Worm (Caenorhabditis elegans) whole organism, mixed stage, embryonic: Measurements from ENCODE around the gene C44C10.7.

Experiments
- M03D4.4 ChIP-seq: sonication (generic microtip); optimal IDR thresholded peaks from 2 replicates; lab custom pipeline; 2017; ENCODE audit warnings: mild to moderate bottlenecking, missing genetic modification characterization, missing compliant biosample characterization
- bed-3 ChIP-seq: fragments of 200-800 bp; sonication (Bioruptor generic); optimal IDR thresholded peaks from 3 replicates; lab custom pipeline; 2018; ENCODE audit warnings: mild to moderate bottlenecking, missing genetic modification characterization, moderate library complexity, missing compliant biosample characterization
- blmp-1 ChIP-seq: fragments of 150-350 bp; optimal IDR thresholded peaks from 2 replicates; lab custom pipeline; 2014; ENCODE audit warnings: missing biosample characterization, missing genetic modification characterization
- ceh-39 ChIP-seq: fragments of 150-350 bp; optimal IDR thresholded peaks from 2 replicates; lab custom pipeline; 2014; ENCODE audit warnings: missing biosample characterization, missing genetic modification characterization
- ceh-43 ChIP-seq: fragments of 200-800 bp; sonication (Bioruptor generic); optimal IDR thresholded peaks from 2 replicates; lab custom pipeline; 2018; ENCODE audit warnings: mild to moderate bottlenecking, missing genetic modification characterization, moderate library complexity, missing compliant biosample characterization
- ceh-83 ChIP-seq: fragments of 200-800 bp; sonication (Bioruptor generic); optimal IDR thresholded peaks from 2 replicates; lab custom pipeline; 2018; ENCODE audit warnings: mild to moderate bottlenecking, missing genetic modification characterization, missing compliant biosample characterization
- ces-1 ChIP-seq: fragments of 150-350 bp; optimal IDR thresholded peaks from 2 replicates; lab custom pipeline; 2014; ENCODE audit warnings: missing biosample characterization, missing genetic modification reagents, missing genetic modification characterization
- cnd-1 ChIP-seq: fragments of 200-800 bp; sonication (Bioruptor generic); optimal IDR thresholded peaks from 2 replicates; lab custom pipeline; 2018; ENCODE audit warnings: mild to moderate bottlenecking, missing genetic modification characterization, missing compliant biosample characterization
- drap-1 ChIP-seq: fragments of 200-800 bp; sonication (Bioruptor generic); optimal IDR thresholded peaks from 3 replicates; lab custom pipeline; 2018; ENCODE audit warnings: mild to moderate bottlenecking, missing genetic modification characterization, missing compliant biosample characterization
- elt-1 ChIP-seq: sonication (generic microtip); optimal IDR thresholded peaks from 2 replicates; lab custom pipeline; 2017; ENCODE audit warnings: missing genetic modification characterization, mild to moderate bottlenecking, missing compliant biosample characterization, antibody characterized with exemption, moderate library complexity, borderline replicate concordance; ENCODE audit not compliant: insufficient read depth
- elt-3 ChIP-seq: fragments of 150-350 bp; optimal IDR thresholded peaks from 2 replicates; lab custom pipeline; 2014; ENCODE audit warnings: missing biosample characterization, missing genetic modification characterization
- flh-1 ChIP-seq: fragments of 200-800 bp; sonication (Bioruptor generic); optimal IDR thresholded peaks from 2 replicates; lab custom pipeline; 2018; ENCODE audit warnings: mild to moderate bottlenecking, missing genetic modification characterization, moderate library complexity, missing compliant biosample characterization
- ham-2 ChIP-seq: fragments of 200-800 bp; sonication (Bioruptor generic); optimal IDR thresholded peaks from 2 replicates; lab custom pipeline; 2018; ENCODE audit warnings: mild to moderate bottlenecking, missing genetic modification characterization, missing compliant biosample characterization
- hlh-1 ChIP-seq: fragments of 150-350 bp; optimal IDR thresholded peaks from 2 replicates; lab custom pipeline; 2014; ENCODE audit warnings: missing biosample characterization, missing genetic modification reagents, missing genetic modification characterization
- lin-13 ChIP-seq: fragments of 150-350 bp; optimal IDR thresholded peaks from 2 replicates; lab custom pipeline; 2014; ENCODE audit warnings: missing biosample characterization, missing genetic modification characterization
- lin-32 ChIP-seq: fragments of 200-800 bp; sonication (Bioruptor generic); optimal IDR thresholded peaks from 2 replicates; lab custom pipeline; 2018; ENCODE audit warnings: mild to moderate bottlenecking, missing genetic modification characterization, missing compliant biosample characterization
- lsy-2 ChIP-seq: fragments of 150-350 bp; optimal IDR thresholded peaks from 2 replicates; lab custom pipeline; 2014; ENCODE audit warnings: missing biosample characterization, missing genetic modification characterization
- mab-5 ChIP-seq: fragments of 150-350 bp; optimal IDR thresholded peaks from 2 replicates; lab custom pipeline; 2014; ENCODE audit warnings: missing biosample characterization, missing genetic modification characterization
- mep-1 ChIP-seq: fragments of 150-350 bp; optimal IDR thresholded peaks from 2 replicates; lab custom pipeline; 2017; ENCODE audit warnings: missing biosample characterization, missing genetic modification reagents, missing genetic modification characterization, inconsistent platforms
- mls-2 ChIP-seq: sonication (generic microtip); optimal IDR thresholded peaks from 2 replicates; lab custom pipeline; 2016; ENCODE audit warnings: mild to moderate bottlenecking, missing genetic modification characterization, moderate library complexity, missing compliant biosample characterization
- nhr-12 ChIP-seq: fragments of 150-350 bp; optimal IDR thresholded peaks from 2 replicates; lab custom pipeline; 2014; ENCODE audit warnings: missing biosample characterization, missing genetic modification characterization
- nhr-2 ChIP-seq: fragments of 150-350 bp; optimal IDR thresholded peaks from 2 replicates; lab custom pipeline; 2014; ENCODE audit warnings: missing biosample characterization, missing genetic modification characterization
- nhr-237 ChIP-seq: fragments of 150-350 bp; optimal IDR thresholded peaks from 2 replicates; lab custom pipeline; 2014; ENCODE audit warnings: missing biosample characterization, missing genetic modification characterization
- nhr-28 ChIP-seq: fragments of 150-350 bp; optimal IDR thresholded peaks from 2 replicates; lab custom pipeline; 2014; ENCODE audit warnings: missing biosample characterization, missing genetic modification characterization
- nhr-76 ChIP-seq: sonication (generic microtip); optimal IDR thresholded peaks from 2 replicates; lab custom pipeline; 2017; ENCODE audit warnings: missing biosample characterization, missing genetic modification characterization
- pha-4 ChIP-seq: fragments of 150-350 bp; optimal IDR thresholded peaks from 2 replicates; lab custom pipeline; 2018; ENCODE audit warnings: missing biosample characterization, missing genetic modification reagents, missing genetic modification characterization
- sem-2 ChIP-seq: fragments of 200-800 bp; sonication (Bioruptor generic); optimal IDR thresholded peaks from 2 replicates; lab custom pipeline; 2018; ENCODE audit warnings: mild to moderate bottlenecking, missing genetic modification characterization, missing compliant biosample characterization
- snpc-4 ChIP-seq: fragments of 150-350 bp; optimal IDR thresholded peaks from 2 replicates; lab custom pipeline; 2014; ENCODE audit warnings: missing biosample characterization, missing genetic modification characterization
- sptf-1 ChIP-seq: sonication (generic microtip); optimal IDR thresholded peaks from 2 replicates; lab custom pipeline; 2017; ENCODE audit warnings: mild to moderate bottlenecking, missing genetic modification characterization, moderate library complexity, missing compliant biosample characterization
- unc-120 ChIP-seq: sonication (generic microtip); optimal IDR thresholded peaks from 2 replicates; lab custom pipeline; 2017; ENCODE audit warnings: missing genetic modification characterization, missing compliant biosample characterization; ENCODE audit not compliant: poor library complexity, severe bottlenecking
- unc-39 ChIP-seq: fragments of 150-350 bp; optimal IDR thresholded peaks from 2 replicates; lab custom pipeline; 2014; ENCODE audit warnings: missing biosample characterization, missing genetic modification characterization
- unc-62 ChIP-seq: fragments of 150-350 bp; optimal IDR thresholded peaks from 2 replicates; lab custom pipeline; 2014; ENCODE audit warnings: missing biosample characterization, missing genetic modification reagents, missing genetic modification characterization
- zip-8 ChIP-seq: fragments of 150-350 bp; optimal IDR thresholded peaks from 2 replicates; lab custom pipeline; 2014; ENCODE audit warnings: missing biosample characterization, missing genetic modification characterization
- ztf-11 ChIP-seq: fragments of 150-350 bp; optimal IDR thresholded peaks from 2 replicates; lab custom pipeline; 2014; ENCODE audit warnings: missing biosample characterization, missing genetic modification characterization

Gene C44C10.7

DNA sequence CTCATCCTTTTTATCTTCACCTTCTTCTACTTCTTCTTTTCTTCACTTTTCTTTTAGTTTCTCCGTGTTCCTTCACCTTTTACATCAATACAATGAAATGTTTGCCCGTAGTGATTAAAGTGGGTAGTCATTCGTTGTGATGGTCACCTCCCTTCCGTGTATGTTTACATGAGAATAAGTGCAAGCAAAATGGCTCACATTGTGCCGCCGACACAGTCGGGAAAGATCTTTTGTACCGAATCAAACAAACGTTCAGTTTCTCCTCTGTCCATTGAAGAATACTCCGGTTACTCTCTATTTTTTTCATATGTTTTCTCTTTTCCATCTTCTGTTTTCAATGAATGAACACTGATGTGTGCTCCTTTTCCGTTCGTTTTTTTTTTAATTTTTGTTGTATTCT, 23.9 kb downstream of the C44C10.7 start:
- no peak for TF ChIP-seq ceh-43 (GFP tag; lab: Kevin White, UChicago)
- peak; percentile 43 for TF ChIP-seq pha-4 (tag; lab: Kevin White, UChicago)

DNA sequence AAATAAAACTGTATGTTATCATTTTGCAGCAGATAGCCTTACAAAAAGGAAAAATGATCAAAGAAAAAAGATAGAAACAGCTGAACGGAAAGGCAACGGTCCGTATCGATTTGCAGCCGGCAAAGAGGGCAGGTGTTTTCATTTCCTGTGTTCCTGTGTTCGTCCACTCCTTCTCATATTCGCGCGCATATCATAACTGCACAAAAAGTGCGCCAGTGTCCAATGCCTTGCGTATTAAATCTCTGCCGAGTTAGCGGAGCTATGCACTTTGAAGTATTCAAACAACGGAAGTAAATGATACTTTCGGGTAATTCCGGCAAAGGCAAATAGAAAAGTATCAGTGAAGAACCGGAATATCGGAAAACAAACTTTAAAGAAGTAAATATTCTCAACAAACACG, 25.5 kb downstream of the C44C10.7 start:
- TF ChIP-seq blmp-1 (tag; lab: Kevin White, UChicago) (no peak), lin-13 (tag; lab: Kevin White, UChicago) (peak; percentile 72), unc-62 (GFP tag; lab: Kevin White, UChicago) (no peak), elt-1 (tag; lab: Kevin White, UChicago) (no peak), mep-1 (tag; lab: Kevin White, UChicago) (peak; percentile 70), M03D4.4 (tag; lab: Kevin White, UChicago) (peak; percentile 60), lin-32 (peak; percentile 22), cnd-1 (tag; lab: Kevin White, UChicago) (peak; percentile 55), ceh-39 (tag; lab: Kevin White, UChicago) (peak; percentile 46), drap-1 (GFP tag; lab: Kevin White, UChicago) (peak; percentile 7)

DNA sequence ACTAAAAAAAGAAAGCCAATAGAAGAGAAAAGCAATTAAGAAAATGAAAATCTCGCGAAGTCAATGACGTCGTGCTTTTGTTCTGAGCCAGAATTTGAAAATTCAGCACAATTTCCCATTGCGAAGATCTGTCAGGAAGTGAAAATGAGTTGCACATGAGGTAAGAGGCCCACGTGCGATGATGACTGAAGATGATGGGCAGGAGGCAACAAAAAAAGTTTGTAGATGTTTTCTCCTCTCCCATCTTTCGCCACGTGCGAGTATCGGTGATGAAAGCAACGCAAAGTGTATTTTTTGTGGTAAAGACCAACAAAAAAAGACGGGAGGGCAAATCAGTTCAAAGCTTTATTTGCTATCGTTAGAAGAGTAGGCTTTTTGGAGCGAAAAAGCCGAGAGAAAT, 26.0 kb downstream of the C44C10.7 start:
- TF ChIP-seq nhr-76 (tag; lab: Kevin White, UChicago) = no peak

DNA sequence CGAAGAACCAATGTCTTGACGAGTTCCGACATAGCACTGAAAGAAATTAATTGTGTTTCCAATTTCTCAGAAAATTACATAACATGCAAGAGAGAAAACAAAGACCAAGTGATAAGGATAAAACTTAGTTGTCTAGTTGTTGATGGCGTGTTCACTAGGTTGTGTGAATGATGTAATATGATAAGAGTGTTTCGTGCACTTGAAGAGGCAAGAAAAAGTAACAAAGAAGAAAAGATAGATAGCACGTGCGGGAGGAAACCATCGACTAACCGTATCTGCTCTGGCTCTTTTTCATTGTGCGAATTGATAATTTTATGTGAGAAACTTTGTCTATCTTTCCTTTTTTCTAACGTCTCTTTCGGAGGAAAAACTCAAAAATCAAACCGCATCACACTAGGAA, 26.4 kb downstream of the C44C10.7 start, which contains the start of gene sfxn-1.5:
sfxn-1.5 (minus strand) TSS at position 36 of the 400 bp plus-strand sequence.
- TF ChIP-seq sptf-1 (tag; lab: Kevin White, UChicago) = no peak
- no peak for TF ChIP-seq nhr-28 (tag; lab: Kevin White, UChicago)
- no peak for TF ChIP-seq lsy-2 (tag; lab: Kevin White, UChicago)
- TF ChIP-seq mab-5 (tag; lab: Kevin White, UChicago) = no peak
- no peak for TF ChIP-seq mls-2 (tag; lab: Kevin White, UChicago)
- no peak for TF ChIP-seq nhr-76 (tag; lab: Kevin White, UChicago)
- TF ChIP-seq ceh-83 = no peak

DNA sequence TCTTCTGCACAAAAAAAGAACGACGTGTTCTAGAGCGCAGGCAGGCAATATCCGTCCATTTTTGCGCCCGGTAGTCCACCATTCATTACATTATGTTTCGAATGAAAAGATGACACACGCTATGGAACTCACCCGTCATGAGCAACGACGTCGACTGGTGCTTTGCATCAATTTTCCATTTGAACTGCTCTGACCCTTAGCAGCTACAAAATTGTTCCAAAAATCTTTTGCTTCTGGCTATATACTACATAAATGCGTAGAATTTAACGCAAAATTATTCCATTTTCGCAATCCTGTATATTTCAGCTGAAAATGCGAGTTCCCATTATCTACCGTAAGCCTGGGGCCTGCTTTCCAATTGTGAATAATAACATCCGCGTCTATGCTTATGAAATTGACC, 29.7 kb downstream of the C44C10.7 start, which contains the start of gene T04F8.3:
T04F8.3 (plus strand) TSS at position 301 of the 400 bp plus-strand sequence.
- TF ChIP-seq mep-1 (tag; lab: Kevin White, UChicago) (no peak), hlh-1 (tag; lab: Kevin White, UChicago) (no peak), cnd-1 (tag; lab: Kevin White, UChicago) (no peak), mls-2 (tag; lab: Kevin White, UChicago) (no peak), blmp-1 (tag; lab: Kevin White, UChicago) (no peak), ceh-43 (GFP tag; lab: Kevin White, UChicago) (no peak), elt-3 (tag; lab: Kevin White, UChicago) (no peak), unc-120 (tag; lab: Kevin White, UChicago) (no peak), bed-3 (GFP tag; lab: Kevin White, UChicago) (no peak), pha-4 (tag; lab: Kevin White, UChicago) (no peak), ztf-11 (tag; lab: Kevin White, UChicago) (no peak), unc-62 (GFP tag; lab: Kevin White, UChicago) (no peak), ceh-39 (tag; lab: Kevin White, UChicago) (no peak), zip-8 (tag; lab: Kevin White, UChicago) (no peak), ceh-83 (no peak), sem-2 (GFP tag; lab: Kevin White, UChicago) (no peak), snpc-4 (no peak), elt-1 (tag; lab: Kevin White, UChicago) (no peak)

DNA sequence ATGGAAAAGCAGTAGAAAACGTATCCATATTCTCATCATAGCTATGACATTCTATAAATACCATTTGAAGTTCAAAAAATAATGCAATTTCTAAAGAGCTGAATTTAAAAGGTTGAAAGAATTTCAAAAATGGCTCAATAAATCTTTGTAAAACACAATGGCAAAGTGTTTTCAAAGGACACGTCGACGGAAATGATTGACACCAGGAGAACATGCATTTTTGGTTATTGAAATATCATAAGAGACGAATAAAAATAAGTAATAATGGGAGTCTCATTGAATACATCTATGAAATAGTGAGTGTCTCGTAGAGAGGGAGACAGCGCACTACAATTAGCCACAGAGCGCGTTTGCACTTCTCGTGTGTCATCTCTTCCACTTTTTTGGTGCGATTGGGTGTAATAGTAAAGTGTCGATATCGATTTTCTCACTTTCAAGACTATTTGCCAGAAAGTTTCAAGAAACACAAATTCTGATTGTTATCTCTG, 31.5 kb downstream of the C44C10.7 start, which contains the start of gene T04F8.2:
T04F8.2 (minus strand) TSS at position 51 of the 488 bp plus-strand sequence.
- TF ChIP-seq lin-32 (no peak), nhr-12 (tag; lab: Kevin White, UChicago) (no peak), flh-1 (GFP tag; lab: Kevin White, UChicago) (no peak), nhr-76 (tag; lab: Kevin White, UChicago) (no peak), ztf-11 (tag; lab: Kevin White, UChicago) (no peak), ceh-39 (tag; lab: Kevin White, UChicago) (peak; percentile 60), ces-1 (GFP tag; lab: Kevin White, UChicago) (peak; percentile 53), lsy-2 (tag; lab: Kevin White, UChicago) (no peak), snpc-4 (no peak), sptf-1 (tag; lab: Kevin White, UChicago) (peak; percentile 24), unc-62 (GFP tag; lab: Kevin White, UChicago) (peak; percentile 8), zip-8 (tag; lab: Kevin White, UChicago) (no peak), elt-1 (tag; lab: Kevin White, UChicago) (no peak), mls-2 (tag; lab: Kevin White, UChicago) (no peak), bed-3 (GFP tag; lab: Kevin White, UChicago) (no peak), nhr-2 (tag; lab: Kevin White, UChicago) (no peak), nhr-237 (tag; lab: Kevin White, UChicago) (no peak), ham-2 (GFP tag; lab: Kevin White, UChicago) (no peak), mep-1 (tag; lab: Kevin White, UChicago) (peak; percentile 64), nhr-28 (tag; lab: Kevin White, UChicago) (peak; percentile 56), unc-39 (tag; lab: Kevin White, UChicago) (no peak), blmp-1 (tag; lab: Kevin White, UChicago) (no peak), lin-13 (tag; lab: Kevin White, UChicago) (peak; percentile 47), ceh-83 (peak; percentile 22), cnd-1 (tag; lab: Kevin White, UChicago) (no peak), drap-1 (GFP tag; lab: Kevin White, UChicago) (no peak), ceh-43 (GFP tag; lab: Kevin White, UChicago) (no peak), unc-120 (tag; lab: Kevin White, UChicago) (peak; percentile 78), pha-4 (tag; lab: Kevin White, UChicago) (peak; percentile 63), elt-3 (tag; lab: Kevin White, UChicago) (no peak), sem-2 (GFP tag; lab: Kevin White, UChicago) (no peak)
